Worm (Caenorhabditis elegans) whole organism, late embryonic: ENCODE results near the gene gid-2.

ENCODE experiments used
- C38D4.7 ChIP-seq: fragments of 200-800 bp; sonication (Bioruptor generic); optimal IDR thresholded peaks from 2 replicates; lab custom pipeline; 2018; ENCODE audit warnings: mild to moderate bottlenecking, missing genetic modification characterization, moderate library complexity, missing compliant biosample characterization
- F13H6.1 ChIP-seq: sonication (generic microtip); optimal IDR thresholded peaks from 2 replicates; lab custom pipeline; 2016; ENCODE audit warnings: missing genetic modification characterization, missing compliant biosample characterization
- K02D7.2 ChIP-seq: sonication (generic microtip); optimal IDR thresholded peaks from 2 replicates; lab custom pipeline; 2017; ENCODE audit warnings: mild to moderate bottlenecking, missing genetic modification characterization, missing compliant biosample characterization
- ahr-1 ChIP-seq: sonication (generic microtip); optimal IDR thresholded peaks from 2 replicates; lab custom pipeline; 2016; ENCODE audit warnings: missing genetic modification characterization, missing compliant biosample characterization
- ama-1 ChIP-seq: fragments of 150-350 bp; optimal IDR thresholded peaks from 2 replicates; lab custom pipeline; 2014
- ceh-14 ChIP-seq: sonication (generic microtip); optimal IDR thresholded peaks from 2 replicates; lab custom pipeline; 2016; ENCODE audit warnings: missing genotype, missing genetic modification characterization, missing compliant biosample characterization
- ceh-18 ChIP-seq: sonication (generic microtip); optimal IDR thresholded peaks from 2 replicates; lab custom pipeline; 2016; ENCODE audit warnings: missing genetic modification characterization, missing compliant biosample characterization
- ceh-19 ChIP-seq: fragments of 200-800 bp; sonication (Bioruptor generic); optimal IDR thresholded peaks from 2 replicates; lab custom pipeline; 2018; ENCODE audit warnings: mild to moderate bottlenecking, missing genetic modification characterization, missing compliant biosample characterization
- ceh-30 ChIP-seq: fragments of 150-350 bp; optimal IDR thresholded peaks from 2 replicates; lab custom pipeline; 2014; ENCODE audit warnings: missing biosample characterization, missing genetic modification characterization
- ceh-31 ChIP-seq: sonication (generic microtip); optimal IDR thresholded peaks from 2 replicates; lab custom pipeline; 2016; ENCODE audit warnings: missing genetic modification characterization, missing compliant biosample characterization
- ceh-34 ChIP-seq: sonication (generic microtip); optimal IDR thresholded peaks from 2 replicates; lab custom pipeline; 2016; ENCODE audit warnings: mild to moderate bottlenecking, missing genetic modification characterization, missing compliant biosample characterization
- ceh-6 ChIP-seq: fragments of 200-800 bp; sonication (Bioruptor generic); optimal IDR thresholded peaks from 2 replicates; lab custom pipeline; 2018; ENCODE audit warnings: mild to moderate bottlenecking, missing genetic modification characterization, missing compliant biosample characterization
- dmd-4 ChIP-seq: sonication (generic microtip); optimal IDR thresholded peaks from 2 replicates; lab custom pipeline; 2016; ENCODE audit warnings: borderline replicate concordance, missing genetic modification characterization, missing compliant biosample characterization
- dve-1 ChIP-seq: sonication (generic microtip); optimal IDR thresholded peaks from 2 replicates; lab custom pipeline; 2017; ENCODE audit warnings: antibody characterized with exemption, mild to moderate bottlenecking, missing genetic modification characterization, missing compliant biosample characterization
- elt-4 ChIP-seq: sonication (generic microtip); optimal IDR thresholded peaks from 2 replicates; lab custom pipeline; 2016; ENCODE audit warnings: missing genetic modification characterization, missing compliant biosample characterization
- fax-1 ChIP-seq: sonication (generic microtip); optimal IDR thresholded peaks from 2 replicates; lab custom pipeline; 2016; ENCODE audit warnings: missing genotype, missing genetic modification characterization, missing compliant biosample characterization
- fkh-10 ChIP-seq: fragments of 150-350 bp; optimal IDR thresholded peaks from 2 replicates; lab custom pipeline; 2014; ENCODE audit warnings: missing biosample characterization, missing genetic modification reagents, missing genetic modification characterization
- fkh-6 ChIP-seq: sonication (generic microtip); optimal IDR thresholded peaks from 2 replicates; lab custom pipeline; 2016; ENCODE audit warnings: missing genetic modification characterization, missing compliant biosample characterization
- hlh-13 ChIP-seq: fragments of 200-800 bp; sonication (Bioruptor generic); optimal IDR thresholded peaks from 2 replicates; lab custom pipeline; 2018; ENCODE audit warnings: mild to moderate bottlenecking, missing genetic modification characterization, missing compliant biosample characterization
- hlh-15 ChIP-seq: sonication (generic microtip); optimal IDR thresholded peaks from 2 replicates; lab custom pipeline; 2016; ENCODE audit warnings: missing genetic modification characterization, missing compliant biosample characterization
- hlh-8 ChIP-seq: sonication (generic microtip); optimal IDR thresholded peaks from 2 replicates; lab custom pipeline; 2016; ENCODE audit warnings: missing genotype, missing genetic modification characterization, missing compliant biosample characterization
- lim-6 ChIP-seq: sonication (generic microtip); optimal IDR thresholded peaks from 2 replicates; lab custom pipeline; 2016; ENCODE audit warnings: missing genetic modification characterization, missing compliant biosample characterization
- nhr-11 ChIP-seq: fragments of 150-350 bp; optimal IDR thresholded peaks from 2 replicates; lab custom pipeline; 2014; ENCODE audit warnings: missing biosample characterization, missing genetic modification characterization
- nhr-232 ChIP-seq: sonication (generic microtip); optimal IDR thresholded peaks from 2 replicates; lab custom pipeline; 2016; ENCODE audit warnings: missing genetic modification characterization, missing compliant biosample characterization
- pag-3 ChIP-seq: sonication (generic microtip); optimal IDR thresholded peaks from 2 replicates; lab custom pipeline; 2016; ENCODE audit warnings: missing compliant biosample characterization, missing genetic modification characterization, borderline replicate concordance
- pat-9 ChIP-seq: fragments of 200-800 bp; sonication (Bioruptor generic); optimal IDR thresholded peaks from 2 replicates; lab custom pipeline; 2018; ENCODE audit warnings: mild to moderate bottlenecking, missing genetic modification characterization, moderate library complexity, missing compliant biosample characterization
- pax-1 ChIP-seq: fragments of 150-350 bp; optimal IDR thresholded peaks from 2 replicates; lab custom pipeline; 2014; ENCODE audit warnings: missing biosample characterization, missing genetic modification characterization
- pha-2 ChIP-seq: sonication (generic microtip); optimal IDR thresholded peaks from 2 replicates; lab custom pipeline; 2017; ENCODE audit warnings: mild to moderate bottlenecking, missing genetic modification characterization, missing compliant biosample characterization
- pqm-1 ChIP-seq: sonication (generic microtip); optimal IDR thresholded peaks from 2 replicates; lab custom pipeline; 2016; ENCODE audit warnings: missing genetic modification characterization, missing compliant biosample characterization
- pros-1 ChIP-seq: fragments of 150-350 bp; optimal IDR thresholded peaks from 2 replicates; lab custom pipeline; 2014; ENCODE audit warnings: missing biosample characterization, missing genetic modification reagents, missing genetic modification characterization
- ref-2 ChIP-seq: sonication (generic microtip); optimal IDR thresholded peaks from 2 replicates; lab custom pipeline; 2016; ENCODE audit warnings: missing genetic modification characterization, missing compliant biosample characterization
- sox-2 ChIP-seq: fragments of 200-800 bp; sonication (Bioruptor generic); IDR thresholded peaks from 2 replicates; pipeline ENCODE4 v1.3.6; 2022; ENCODE audit warnings: missing genetic modification reagents, missing genetic modification characterization, missing compliant biosample characterization
- sox-4 ChIP-seq: sonication (generic microtip); optimal IDR thresholded peaks from 2 replicates; lab custom pipeline; 2017; ENCODE audit warnings: mild to moderate bottlenecking, missing genetic modification characterization, inconsistent platforms, missing compliant biosample characterization
- unc-3 ChIP-seq, 2 experiments: fragments of 200-800 bp in 1 of 2; sonication (Bioruptor generic) in 1 of 2; sonication (generic microtip) in 1 of 2; conservative IDR thresholded peaks in 1 of 2; optimal IDR thresholded peaks in 1 of 2; 2 replicates each; pipeline versions ENCODE4 v1.3.6 to Lab custom; 2016 to 2022; ENCODE audit warnings: missing compliant biosample characterization in 2 of 2, missing genetic modification characterization in 2 of 2, missing genetic modification reagents in 1 of 2
- unc-42 ChIP-seq: sonication (generic microtip); optimal IDR thresholded peaks from 2 replicates; lab custom pipeline; 2016; ENCODE audit warnings: missing genotype, missing genetic modification characterization, missing compliant biosample characterization
- zip-5 ChIP-seq: sonication (generic microtip); optimal IDR thresholded peaks from 2 replicates; lab custom pipeline; 2016; ENCODE audit warnings: missing genetic modification characterization, missing compliant biosample characterization

The gid-2 gene

DNA sequence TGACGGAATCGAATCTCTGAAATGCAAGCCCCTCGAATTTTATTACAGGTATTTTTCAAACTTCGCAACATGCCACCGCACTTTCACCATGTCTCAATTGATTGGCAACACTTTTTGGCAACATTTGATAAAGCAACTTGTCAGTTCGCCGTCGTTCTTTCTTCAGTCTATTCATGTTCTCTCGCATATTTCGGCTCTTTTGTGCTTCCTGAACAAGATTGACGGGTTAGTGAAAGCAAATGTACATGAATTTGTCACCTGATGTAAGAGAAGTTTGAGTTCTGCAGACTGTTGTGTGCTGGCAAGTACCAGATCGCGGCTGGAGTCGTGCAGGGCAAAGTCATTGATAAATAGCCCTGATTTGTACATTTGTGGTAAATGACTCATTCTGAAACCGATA is 16.6 kb downstream of the gid-2 start:
- TF ChIP-seq hlh-8 (no peak), pha-2 (tag; lab: Kevin White, UChicago) (no peak), zip-5 (no peak), ama-1 (lab: Kevin White, UChicago) (no peak), fkh-10 (GFP tag; lab: Kevin White, UChicago) (no peak), fkh-6 (tag; lab: Kevin White, UChicago) (no peak), sox-2 (GFP tag; lab: Robert Waterston, UW) (no peak), pqm-1 (tag; lab: Kevin White, UChicago) (no peak), fax-1 (no peak), pag-3 (tag; lab: Kevin White, UChicago) (no peak), dmd-4 (tag; lab: Kevin White, UChicago) (no peak), nhr-11 (tag; lab: Kevin White, UChicago) (no peak), ceh-31 (tag; lab: Kevin White, UChicago) (no peak), ceh-19 (GFP tag; lab: Kevin White, UChicago) (no peak), ref-2 (tag; lab: Kevin White, UChicago) (no peak), dve-1 (tag; lab: Kevin White, UChicago) (no peak), sox-4 (no peak)

DNA sequence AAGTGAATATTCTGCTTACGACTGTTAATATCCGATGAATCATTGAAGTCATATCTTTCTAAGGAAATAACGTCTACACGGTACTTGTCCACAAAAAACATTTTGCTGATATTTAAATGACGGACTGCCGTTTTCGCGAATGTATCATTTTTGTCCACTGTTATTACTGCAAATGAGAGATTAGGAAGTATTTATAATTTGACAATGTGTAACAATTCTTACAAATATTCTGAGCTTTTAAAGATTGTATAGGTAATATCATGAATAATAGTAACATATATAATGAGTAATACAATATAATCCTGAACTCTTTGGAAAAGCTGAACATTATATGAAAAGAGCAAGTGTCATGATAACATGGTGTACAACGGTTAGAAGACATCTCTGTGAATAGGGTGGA is 19.0 kb downstream of the gid-2 start, which contains the start of gene glr-7:
glr-7 (minus strand) TSS at position 101 of the 400 bp plus-strand sequence.
- no peak for TF ChIP-seq lim-6 (tag; lab: Kevin White, UChicago)
- TF ChIP-seq pag-3 (tag; lab: Kevin White, UChicago) = no peak
- no peak for TF ChIP-seq F13H6.1 (tag; lab: Kevin White, UChicago)
- TF ChIP-seq dve-1 (tag; lab: Kevin White, UChicago) = no peak
- TF ChIP-seq fkh-10 (GFP tag; lab: Kevin White, UChicago) = no peak
- no peak for TF ChIP-seq ceh-14 (tag; lab: Kevin White, UChicago)
- no peak for TF ChIP-seq fkh-6 (tag; lab: Kevin White, UChicago)
- no peak for TF ChIP-seq unc-3 (GFP tag; conservative IDR thresholded peaks at IDR 0.05; lab: Robert Waterston, UW)
- no peak for TF ChIP-seq unc-3 (tag; optimal IDR thresholded peaks at IDR 0.05; lab: Kevin White, UChicago)
- no peak for TF ChIP-seq pros-1 (tag; lab: Kevin White, UChicago)
- TF ChIP-seq pax-1 (tag; lab: Kevin White, UChicago) = no peak
- TF ChIP-seq ahr-1 (tag; lab: Kevin White, UChicago) = no peak
- no peak for TF ChIP-seq hlh-15 (tag; lab: Kevin White, UChicago)

DNA sequence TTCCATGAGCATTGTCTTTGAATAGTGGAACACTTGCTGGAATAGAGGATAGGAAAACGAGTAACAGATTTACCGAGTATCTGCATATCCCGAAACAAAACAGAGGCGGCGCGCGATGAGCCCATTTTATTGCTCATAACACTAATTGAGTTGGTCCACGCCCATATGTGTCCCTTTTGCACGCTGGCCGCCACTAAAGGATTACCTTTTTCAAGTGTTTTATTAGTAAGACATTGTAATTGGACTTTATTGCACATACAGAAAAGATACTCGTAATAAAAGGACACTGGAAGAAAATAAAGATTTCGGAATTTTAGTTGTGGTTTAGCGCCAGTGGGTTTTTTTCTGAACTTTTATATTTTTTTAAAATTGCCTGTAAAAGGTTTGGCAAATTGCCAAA is 25.5 kb downstream of the gid-2 start, which contains the start of gene hlh-15:
hlh-15 (minus strand) TSS at position 101 of the 400 bp plus-strand sequence.
- TF ChIP-seq ceh-30 (tag; lab: Kevin White, UChicago) = no peak
- no peak for TF ChIP-seq C38D4.7 (GFP tag; lab: Kevin White, UChicago)
- no peak for TF ChIP-seq elt-4

DNA sequence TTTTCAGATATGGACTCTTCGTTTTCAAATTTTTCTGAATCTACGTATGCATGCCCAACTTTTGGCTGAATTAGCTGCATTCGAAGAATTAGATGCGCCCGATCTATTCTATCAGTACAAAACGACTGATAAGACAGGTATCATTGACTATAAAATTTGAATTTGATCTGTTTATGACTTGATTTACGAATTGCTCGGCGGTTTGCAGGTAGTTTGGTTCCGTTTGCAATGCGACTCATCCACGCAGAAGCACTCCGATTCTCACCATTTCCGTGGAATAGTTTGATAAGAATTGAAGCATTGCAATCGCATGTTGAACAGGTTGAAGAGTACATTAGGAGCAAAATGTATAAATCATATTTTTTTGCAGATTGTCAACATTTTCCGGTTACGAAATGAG is 27.8 kb downstream of the gid-2 start:
- no peak for TF ChIP-seq ceh-18

DNA sequence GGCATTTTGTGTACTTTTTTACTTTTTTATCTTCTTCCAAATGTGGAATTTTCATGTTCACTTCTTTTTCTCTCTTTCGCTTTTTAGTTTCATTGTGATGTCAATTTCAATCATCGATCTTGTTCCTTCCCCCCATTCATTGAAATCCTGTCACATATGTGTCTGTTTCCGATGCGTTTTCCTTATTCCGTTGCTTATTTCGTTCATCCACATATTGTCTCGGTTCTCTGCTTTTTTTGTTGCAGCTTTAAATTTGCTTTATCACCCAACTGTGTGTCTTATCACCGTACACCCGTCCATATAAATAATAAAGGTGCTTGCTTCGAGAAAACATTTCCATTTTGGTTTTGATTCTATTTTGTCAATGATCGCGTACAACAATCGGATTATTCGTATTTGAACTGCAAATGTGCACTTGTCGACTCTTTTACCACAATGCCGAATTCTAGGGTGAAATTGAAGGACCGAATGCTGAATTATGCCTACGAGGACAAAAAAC is 29.5 kb downstream of the gid-2 start, which contains the start of the genes C43H6.12 and trpp-12:
C43H6.12 (plus strand) TSS at position 365 of the 499 bp plus-strand sequence.
trpp-12 (plus strand) TSS at position 449 of the 499 bp plus-strand sequence.
- TF ChIP-seq ceh-34 (no peak), hlh-13 (GFP tag; lab: Kevin White, UChicago) (no peak), ceh-6 (no peak), fkh-6 (tag; lab: Kevin White, UChicago) (no peak), sox-4 (no peak)

DNA sequence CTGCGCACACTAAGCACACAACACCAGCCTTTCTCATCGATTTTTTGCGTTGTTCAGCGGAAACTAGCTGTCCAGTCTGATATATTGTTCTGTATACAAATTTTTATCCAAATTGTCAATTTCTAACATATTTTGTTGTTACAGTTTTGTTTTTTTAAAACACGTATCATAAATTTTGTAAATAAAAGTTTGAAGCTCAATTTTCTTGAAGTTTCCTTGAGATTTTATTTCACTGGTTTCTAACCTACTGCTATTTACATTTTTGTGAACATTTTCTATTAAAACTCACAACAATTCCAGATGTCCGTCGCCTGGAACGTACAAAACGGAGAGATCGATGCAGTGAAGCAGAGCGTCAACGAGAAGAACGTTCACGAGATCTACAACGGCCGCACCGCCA is 31.6 kb downstream of the gid-2 start, which contains the start of gene mtpn-1:
mtpn-1 (plus strand) TSS at position 301 of the 400 bp plus-strand sequence.
- no peak for TF ChIP-seq nhr-232 (tag; lab: Kevin White, UChicago)
- TF ChIP-seq K02D7.2 (tag; lab: Kevin White, UChicago) = no peak
- no peak for TF ChIP-seq pat-9 (tag; lab: Kevin White, UChicago)
- TF ChIP-seq unc-42 (tag; lab: Kevin White, UChicago) = no peak
- TF ChIP-seq pag-3 (tag; lab: Kevin White, UChicago) = no peak
